Worm (Caenorhabditis elegans): ENCODE measurements around the gene R10E4.7.

- TF ChIP-seq dao-5 (tag; optimal IDR thresholded peaks at IDR 0.05) (no peak), him-1 (tag; optimal IDR thresholded peaks at IDR 0.05) (no peak)
These were observed 38.0 kb downstream of the R10E4.7 start, which contains the start of gene cdk-12 for ce11 chrIII:4332543-4333042.
